Worm (Caenorhabditis elegans) whole organism, mixed stage, embryonic: ENCODE data around the gene act-3.

ENCODE experiments used
- M03D4.4 ChIP-seq: sonication (generic microtip); optimal IDR thresholded peaks from 2 replicates; lab custom pipeline; 2017; ENCODE audit warnings: mild to moderate bottlenecking, missing genetic modification characterization, missing compliant biosample characterization
- ceh-39 ChIP-seq: fragments of 150-350 bp; optimal IDR thresholded peaks from 2 replicates; lab custom pipeline; 2014; ENCODE audit warnings: missing biosample characterization, missing genetic modification characterization
- ceh-43 ChIP-seq: fragments of 200-800 bp; sonication (Bioruptor generic); optimal IDR thresholded peaks from 2 replicates; lab custom pipeline; 2018; ENCODE audit warnings: mild to moderate bottlenecking, missing genetic modification characterization, moderate library complexity, missing compliant biosample characterization
- ceh-83 ChIP-seq: fragments of 200-800 bp; sonication (Bioruptor generic); optimal IDR thresholded peaks from 2 replicates; lab custom pipeline; 2018; ENCODE audit warnings: mild to moderate bottlenecking, missing genetic modification characterization, missing compliant biosample characterization
- ces-1 ChIP-seq: fragments of 150-350 bp; optimal IDR thresholded peaks from 2 replicates; lab custom pipeline; 2014; ENCODE audit warnings: missing biosample characterization, missing genetic modification reagents, missing genetic modification characterization
- cnd-1 ChIP-seq: fragments of 200-800 bp; sonication (Bioruptor generic); optimal IDR thresholded peaks from 2 replicates; lab custom pipeline; 2018; ENCODE audit warnings: mild to moderate bottlenecking, missing genetic modification characterization, missing compliant biosample characterization
- drap-1 ChIP-seq: fragments of 200-800 bp; sonication (Bioruptor generic); optimal IDR thresholded peaks from 3 replicates; lab custom pipeline; 2018; ENCODE audit warnings: mild to moderate bottlenecking, missing genetic modification characterization, missing compliant biosample characterization
- elt-1 ChIP-seq: sonication (generic microtip); optimal IDR thresholded peaks from 2 replicates; lab custom pipeline; 2017; ENCODE audit warnings: missing genetic modification characterization, mild to moderate bottlenecking, missing compliant biosample characterization, antibody characterized with exemption, moderate library complexity, borderline replicate concordance; ENCODE audit not compliant: insufficient read depth
- flh-1 ChIP-seq: fragments of 200-800 bp; sonication (Bioruptor generic); optimal IDR thresholded peaks from 2 replicates; lab custom pipeline; 2018; ENCODE audit warnings: mild to moderate bottlenecking, missing genetic modification characterization, moderate library complexity, missing compliant biosample characterization
- ham-2 ChIP-seq: fragments of 200-800 bp; sonication (Bioruptor generic); optimal IDR thresholded peaks from 2 replicates; lab custom pipeline; 2018; ENCODE audit warnings: mild to moderate bottlenecking, missing genetic modification characterization, missing compliant biosample characterization
- hlh-1 ChIP-seq: fragments of 150-350 bp; optimal IDR thresholded peaks from 2 replicates; lab custom pipeline; 2014; ENCODE audit warnings: missing biosample characterization, missing genetic modification reagents, missing genetic modification characterization
- lin-13 ChIP-seq: fragments of 150-350 bp; optimal IDR thresholded peaks from 2 replicates; lab custom pipeline; 2014; ENCODE audit warnings: missing biosample characterization, missing genetic modification characterization
- lin-32 ChIP-seq: fragments of 200-800 bp; sonication (Bioruptor generic); optimal IDR thresholded peaks from 2 replicates; lab custom pipeline; 2018; ENCODE audit warnings: mild to moderate bottlenecking, missing genetic modification characterization, missing compliant biosample characterization
- lsy-2 ChIP-seq: fragments of 150-350 bp; optimal IDR thresholded peaks from 2 replicates; lab custom pipeline; 2014; ENCODE audit warnings: missing biosample characterization, missing genetic modification characterization
- mab-5 ChIP-seq: fragments of 150-350 bp; optimal IDR thresholded peaks from 2 replicates; lab custom pipeline; 2014; ENCODE audit warnings: missing biosample characterization, missing genetic modification characterization
- mls-2 ChIP-seq: sonication (generic microtip); optimal IDR thresholded peaks from 2 replicates; lab custom pipeline; 2016; ENCODE audit warnings: mild to moderate bottlenecking, missing genetic modification characterization, moderate library complexity, missing compliant biosample characterization
- nhr-12 ChIP-seq: fragments of 150-350 bp; optimal IDR thresholded peaks from 2 replicates; lab custom pipeline; 2014; ENCODE audit warnings: missing biosample characterization, missing genetic modification characterization
- nhr-2 ChIP-seq: fragments of 150-350 bp; optimal IDR thresholded peaks from 2 replicates; lab custom pipeline; 2014; ENCODE audit warnings: missing biosample characterization, missing genetic modification characterization
- nhr-237 ChIP-seq: fragments of 150-350 bp; optimal IDR thresholded peaks from 2 replicates; lab custom pipeline; 2014; ENCODE audit warnings: missing biosample characterization, missing genetic modification characterization
- nhr-28 ChIP-seq: fragments of 150-350 bp; optimal IDR thresholded peaks from 2 replicates; lab custom pipeline; 2014; ENCODE audit warnings: missing biosample characterization, missing genetic modification characterization
- nhr-76 ChIP-seq: sonication (generic microtip); optimal IDR thresholded peaks from 2 replicates; lab custom pipeline; 2017; ENCODE audit warnings: missing biosample characterization, missing genetic modification characterization
- pha-4 ChIP-seq: fragments of 150-350 bp; optimal IDR thresholded peaks from 2 replicates; lab custom pipeline; 2018; ENCODE audit warnings: missing biosample characterization, missing genetic modification reagents, missing genetic modification characterization
- sem-2 ChIP-seq: fragments of 200-800 bp; sonication (Bioruptor generic); optimal IDR thresholded peaks from 2 replicates; lab custom pipeline; 2018; ENCODE audit warnings: mild to moderate bottlenecking, missing genetic modification characterization, missing compliant biosample characterization
- snpc-4 ChIP-seq: fragments of 150-350 bp; optimal IDR thresholded peaks from 2 replicates; lab custom pipeline; 2014; ENCODE audit warnings: missing biosample characterization, missing genetic modification characterization
- sptf-1 ChIP-seq: sonication (generic microtip); optimal IDR thresholded peaks from 2 replicates; lab custom pipeline; 2017; ENCODE audit warnings: mild to moderate bottlenecking, missing genetic modification characterization, moderate library complexity, missing compliant biosample characterization
- tbx-8 ChIP-seq: fragments of 200-800 bp; sonication (Bioruptor generic); optimal IDR thresholded peaks from 2 replicates; lab custom pipeline; 2018; ENCODE audit warnings: mild to moderate bottlenecking, missing genetic modification characterization, moderate library complexity, missing compliant biosample characterization
- unc-120 ChIP-seq: sonication (generic microtip); optimal IDR thresholded peaks from 2 replicates; lab custom pipeline; 2017; ENCODE audit warnings: missing genetic modification characterization, missing compliant biosample characterization; ENCODE audit not compliant: poor library complexity, severe bottlenecking
- ztf-11 ChIP-seq: fragments of 150-350 bp; optimal IDR thresholded peaks from 2 replicates; lab custom pipeline; 2014; ENCODE audit warnings: missing biosample characterization, missing genetic modification characterization

act-3 gene

ce11 chrV:11029309-11029708 lies 45.0 kb downstream of the act-3 start:
- TF ChIP-seq flh-1, result no peak
- TF ChIP-seq ces-1 (GFP tag; lab: Kevin White, UChicago), result peak; percentile 25
- TF ChIP-seq hlh-1 (tag; lab: Kevin White, UChicago), result peak; percentile 3
- TF ChIP-seq sptf-1 (tag; lab: Kevin White, UChicago), result peak; percentile 66
- TF ChIP-seq tbx-8, result no peak
- TF ChIP-seq ham-2 (GFP tag; lab: Kevin White, UChicago), result no peak
- no peak for TF ChIP-seq snpc-4 (tag; lab: Kevin White, UChicago)
- TF ChIP-seq lin-13 (tag; lab: Kevin White, UChicago), result no peak
- peak; percentile 4 for TF ChIP-seq lin-32
- TF ChIP-seq ceh-39 (tag; lab: Kevin White, UChicago), result no peak
- peak; percentile 49 for TF ChIP-seq nhr-237 (tag; lab: Kevin White, UChicago)
- no peak for TF ChIP-seq nhr-76
- TF ChIP-seq ceh-83 (GFP tag; lab: Kevin White, UChicago), result no peak
- no peak for TF ChIP-seq drap-1 (GFP tag; lab: Kevin White, UChicago)
- no peak for TF ChIP-seq unc-120 (tag; lab: Kevin White, UChicago)
- TF ChIP-seq pha-4, result no peak
- TF ChIP-seq ceh-43, result no peak
- no peak for TF ChIP-seq nhr-12 (tag; lab: Kevin White, UChicago)
- no peak for TF ChIP-seq elt-1 (tag; lab: Kevin White, UChicago)
- TF ChIP-seq mab-5 (tag; lab: Kevin White, UChicago), result no peak
- no peak for TF ChIP-seq mls-2 (tag; lab: Kevin White, UChicago)
- peak; percentile 32 for TF ChIP-seq cnd-1 (tag; lab: Kevin White, UChicago)
- TF ChIP-seq lsy-2, result peak; percentile 16
- TF ChIP-seq, all 35 proteins: peak for 7

- TF ChIP-seq sem-2 (GFP tag; lab: Kevin White, UChicago) (no peak), sptf-1 (tag; lab: Kevin White, UChicago) (no peak), nhr-28 (tag; lab: Kevin White, UChicago) (no peak), nhr-2 (tag; lab: Kevin White, UChicago) (no peak), ztf-11 (tag; lab: Kevin White, UChicago) (no peak)
Observed at ce11 chrV:11027740-11028139, 46.6 kb downstream of the act-3 start.

- TF ChIP-seq mls-2 (tag; lab: Kevin White, UChicago) (no peak), M03D4.4 (tag; lab: Kevin White, UChicago) (no peak), sptf-1 (tag; lab: Kevin White, UChicago) (no peak), ham-2 (GFP tag; lab: Kevin White, UChicago) (no peak)
Observed at ce11 chrV:11022817-11023216, 51.5 kb downstream of the act-3 start, which contains the start of the genes C13G3.12 and hot-6. Gene C13G3.12 (minus strand): TSS chrV:11022917. Gene hot-6 (minus strand): TSS chrV:11022937.
